Worm (Caenorhabditis elegans) whole organism, early embryonic: Measurements from ENCODE around the gene glf-1.

Source experiments
- F13C5.2 ChIP-seq: sonication (generic microtip); optimal IDR thresholded peaks from 2 replicates; lab custom pipeline; 2017; ENCODE audit warnings: mild to moderate bottlenecking, missing genetic modification characterization, inconsistent platforms, missing compliant biosample characterization
- aly-1 ChIP-seq: sonication (generic microtip); optimal IDR thresholded peaks from 2 replicates; lab custom pipeline; 2016; ENCODE audit warnings: missing genetic modification characterization, missing compliant biosample characterization
- ama-1 ChIP-seq: fragments of 150-350 bp; optimal IDR thresholded peaks from 2 replicates; lab custom pipeline; 2014
- ceh-13 ChIP-seq: fragments of 200-800 bp; sonication (Bioruptor generic); optimal IDR thresholded peaks from 2 replicates; lab custom pipeline; 2018; ENCODE audit warnings: mild to moderate bottlenecking, missing genetic modification characterization, missing compliant biosample characterization
- ceh-36 ChIP-seq: sonication (generic microtip); optimal IDR thresholded peaks from 2 replicates; lab custom pipeline; 2016; ENCODE audit warnings: missing genetic modification characterization, inconsistent platforms, missing compliant biosample characterization
- ets-7 ChIP-seq: sonication (generic microtip); optimal IDR thresholded peaks from 2 replicates; lab custom pipeline; 2016; ENCODE audit warnings: missing genotype, missing genetic modification characterization, missing compliant biosample characterization
- flt-1 ChIP-seq: fragments of 200-800 bp; sonication (Bioruptor generic); IDR thresholded peaks from 2 replicates; pipeline ENCODE4 v1.3.6; 2022; ENCODE audit warnings: missing genetic modification characterization, missing compliant biosample characterization
- hmbx-1 ChIP-seq: sonication (generic microtip); optimal IDR thresholded peaks from 2 replicates; lab custom pipeline; 2016; ENCODE audit warnings: mild to moderate bottlenecking, missing genetic modification characterization, missing compliant biosample characterization
- hmg-4 ChIP-seq: fragments of 200-800 bp; sonication (Bioruptor generic); optimal IDR thresholded peaks from 2 replicates; lab custom pipeline; 2018; ENCODE audit warnings: mild to moderate bottlenecking, missing genetic modification characterization, missing compliant biosample characterization
- hnd-1 ChIP-seq: sonication (generic microtip); optimal IDR thresholded peaks from 2 replicates; lab custom pipeline; 2016; ENCODE audit warnings: missing genetic modification characterization, missing compliant biosample characterization
- pes-1 ChIP-seq: fragments of 200-800 bp; sonication (Bioruptor generic); IDR thresholded peaks from 2 replicates; pipeline ENCODE4 v1.3.6; 2022; ENCODE audit warnings: missing genetic modification reagents, missing genetic modification characterization, missing compliant biosample characterization
- scrt-1 ChIP-seq: fragments of 200-800 bp; sonication (Bioruptor generic); IDR thresholded peaks from 2 replicates; pipeline ENCODE4 v1.3.6; 2022; ENCODE audit warnings: missing genetic modification characterization, missing compliant biosample characterization
- tra-4 ChIP-seq: sonication (generic microtip); optimal IDR thresholded peaks from 2 replicates; lab custom pipeline; 2017; ENCODE audit warnings: missing genetic modification characterization, missing compliant biosample characterization

- no peak for TF ChIP-seq tra-4 (tag; lab: Kevin White, UChicago)
- no peak for TF ChIP-seq hmg-4
- TF ChIP-seq ama-1 = no peak
- TF ChIP-seq aly-1 = no peak
- TF ChIP-seq ets-7 = no peak
- TF ChIP-seq ceh-13 (GFP tag; lab: Kevin White, UChicago) = no peak
- no peak for TF ChIP-seq pes-1 (GFP tag; lab: Robert Waterston, UW)
- no peak for TF ChIP-seq hmbx-1 (tag; lab: Kevin White, UChicago)
- TF ChIP-seq scrt-1 (GFP tag; lab: Robert Waterston, UW) = no peak
- TF ChIP-seq flt-1 (GFP tag; lab: Robert Waterston, UW) = no peak
- TF ChIP-seq ceh-36 (tag; lab: Kevin White, UChicago) = no peak
- no peak for TF ChIP-seq F13C5.2
- TF ChIP-seq hnd-1 (tag; lab: Kevin White, UChicago) = no peak
Measured at ce11 chrIV:5928957-5929356, 43.3 kb downstream of the glf-1 start.
